Worm (Caenorhabditis elegans) whole organism, L2 larva: ENCODE data around the gene nhr-54.

Source experiments
- ama-1 ChIP-seq: fragments of 150-350 bp; optimal IDR thresholded peaks from 2 replicates; lab custom pipeline; 2018; ENCODE audit warnings: inconsistent platforms
- ceh-82 ChIP-seq: fragments of 150-350 bp; optimal IDR thresholded peaks from 2 replicates; lab custom pipeline; 2014; ENCODE audit warnings: missing biosample characterization, missing genetic modification characterization
- dmd-4 ChIP-seq: sonication (generic microtip); optimal IDR thresholded peaks from 2 replicates; lab custom pipeline; 2017; ENCODE audit warnings: missing biosample characterization, missing genetic modification characterization
- elt-1 ChIP-seq: fragments of 150-350 bp; optimal IDR thresholded peaks from 2 replicates; lab custom pipeline; 2014; ENCODE audit warnings: missing biosample characterization, missing genetic modification characterization
- lin-13 ChIP-seq: fragments of 150-350 bp; optimal IDR thresholded peaks from 2 replicates; lab custom pipeline; 2014; ENCODE audit warnings: missing biosample characterization, missing genetic modification reagents, missing genetic modification characterization
- nhr-10 ChIP-seq: sonication (generic microtip); optimal IDR thresholded peaks from 2 replicates; lab custom pipeline; 2017; ENCODE audit warnings: missing biosample characterization, missing genetic modification characterization
- nhr-11 ChIP-seq: fragments of 150-350 bp; optimal IDR thresholded peaks from 2 replicates; lab custom pipeline; 2014; ENCODE audit warnings: missing biosample characterization, missing genetic modification characterization
- nhr-237 ChIP-seq: fragments of 150-350 bp; optimal IDR thresholded peaks from 2 replicates; lab custom pipeline; 2014; ENCODE audit warnings: missing biosample characterization, missing genetic modification characterization
- snpc-4 ChIP-seq: fragments of 150-350 bp; optimal IDR thresholded peaks from 2 replicates; lab custom pipeline; 2014; ENCODE audit warnings: missing biosample characterization, missing genetic modification characterization
- zag-1 ChIP-seq: fragments of 150-350 bp; optimal IDR thresholded peaks from 2 replicates; lab custom pipeline; 2014; ENCODE audit warnings: missing biosample characterization, missing genetic modification characterization
- ztf-11 ChIP-seq: sonication (generic microtip); optimal IDR thresholded peaks from 2 replicates; lab custom pipeline; 2017; ENCODE audit warnings: missing biosample characterization, missing genetic modification characterization

DNA sequence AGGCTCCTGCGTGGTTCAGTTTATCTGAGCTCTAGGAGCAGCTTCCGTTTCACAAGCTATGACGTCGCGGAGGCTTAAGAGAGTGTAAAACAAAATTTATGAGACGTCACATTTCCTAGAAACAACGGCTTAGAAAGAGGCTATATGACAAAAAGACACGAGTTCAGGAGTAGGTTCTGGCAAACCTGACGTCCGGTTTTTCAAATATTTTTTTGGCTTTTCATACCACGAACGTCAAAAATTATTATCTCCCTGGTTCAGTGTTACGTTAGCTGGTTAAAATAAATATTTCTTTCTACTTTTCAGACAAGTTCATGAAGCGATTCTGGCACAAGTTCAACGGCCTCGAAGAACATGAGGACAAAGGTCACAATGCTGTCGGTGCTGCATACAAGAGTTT, 22.1 kb upstream of the nhr-54 start, which contains the start of gene F36D3.16:
- no peak for TF ChIP-seq elt-1 (tag; lab: Kevin White, UChicago)
- no peak for TF ChIP-seq snpc-4 (tag; lab: Kevin White, UChicago)
- TF ChIP-seq ztf-11 (tag; lab: Kevin White, UChicago) = no peak
- TF ChIP-seq nhr-10 (tag; lab: Kevin White, UChicago) = no peak
- no peak for TF ChIP-seq ama-1 (lab: Kevin White, UChicago)
- no peak for TF ChIP-seq nhr-11 (tag; lab: Kevin White, UChicago)
- TF ChIP-seq ceh-82 = no peak
- TF ChIP-seq nhr-237 (tag; lab: Kevin White, UChicago) = no peak
- TF ChIP-seq lin-13 = no peak
- no peak for TF ChIP-seq dmd-4 (tag; lab: Kevin White, UChicago)
- no peak for TF ChIP-seq zag-1 (tag; lab: Kevin White, UChicago)
